Fruit fly (Drosophila melanogaster): Measurements from ENCODE around the gene tadr.

dm6 chr2L:21069776-21070175 lies 5.4 kb upstream of the tadr start:
- TF ChIP-seq eyg (GFP tag; optimal IDR thresholded peaks at IDR 0.05) (no peak), br (optimal IDR thresholded peaks at IDR 0.05) (no peak), Myb (GFP tag; optimal IDR thresholded peaks at IDR 0.05) (no peak), Meics (GFP tag; optimal IDR thresholded peaks at IDR 0.05) (no peak), bcd (GFP tag; optimal IDR thresholded peaks at IDR 0.05) (no peak), psq (GFP tag; optimal IDR thresholded peaks at IDR 0.05) (no peak)

All from whole organism, embryonic.